Fruit fly (Drosophila melanogaster) whole organism, embryonic: ENCODE results near the gene fru.

Experiments used
- Ada2b ChIP-seq: fragments of 200-800 bp; sonication (Bioruptor generic); IDR thresholded peaks from 2 replicates; pipeline ENCODE4 v1.3.6; 2022; ENCODE audit warnings: missing biosample characterization, missing genetic modification characterization
- Aef1 ChIP-seq: fragments of 200-800 bp; sonication (Bioruptor generic); IDR thresholded peaks from 3 replicates; pipeline ENCODE4 v1.3.6; 2022; ENCODE audit warnings: missing biosample characterization, missing genetic modification characterization
- CG10209 ChIP-seq: fragments of 200-800 bp; sonication (Bioruptor generic); optimal IDR thresholded peaks from 3 replicates; lab custom pipeline; 2017; ENCODE audit warnings: missing biosample characterization, mild to moderate bottlenecking, missing genetic modification characterization, missing genetic modification reagents
- CG10274 ChIP-seq: fragments of 200-800 bp; sonication (Bioruptor generic); optimal IDR thresholded peaks from 3 replicates; lab custom pipeline; 2017; ENCODE audit warnings: missing biosample characterization, mild to moderate bottlenecking, missing genetic modification characterization
- CG11696 ChIP-seq: fragments of 200-800 bp; sonication (Bioruptor generic); IDR thresholded peaks from 2 replicates; pipeline ENCODE4 v1.3.6; 2022; ENCODE audit warnings: missing biosample characterization, missing genetic modification characterization
- CG12155 ChIP-seq: fragments of 200-800 bp; sonication (Bioruptor generic); optimal IDR thresholded peaks from 3 replicates; lab custom pipeline; 2016; ENCODE audit warnings: missing biosample characterization, missing genetic modification characterization
- CG15514 ChIP-seq: fragments of 200-800 bp; sonication (Bioruptor generic); optimal IDR thresholded peaks from 3 replicates; lab custom pipeline; 2017; ENCODE audit warnings: missing biosample characterization, missing genetic modification characterization, mild to moderate bottlenecking, moderate library complexity, missing genetic modification reagents
- CG16863 ChIP-seq: fragments of 200-800 bp; sonication (Bioruptor generic); optimal IDR thresholded peaks from 3 replicates; lab custom pipeline; 2016; ENCODE audit warnings: missing biosample characterization, missing genetic modification characterization
- CG17829 ChIP-seq: fragments of 200-800 bp; optimal IDR thresholded peaks from 2 replicates; lab custom pipeline; 2019; ENCODE audit warnings: missing biosample characterization, mild to moderate bottlenecking, missing genetic modification characterization, moderate library complexity
- CG2712 ChIP-seq: fragments of 200-800 bp; optimal IDR thresholded peaks from 3 replicates; lab custom pipeline; 2019; ENCODE audit warnings: missing biosample characterization, mild to moderate bottlenecking, missing genetic modification characterization, moderate library complexity
- CG3726 ChIP-seq: fragments of 200-800 bp; sonication (Bioruptor generic); IDR thresholded peaks from 3 replicates; pipeline ENCODE4, ENCODE4 v1.3.6; 2022; ENCODE audit warnings: missing biosample characterization, missing genetic modification characterization
- CG4282 ChIP-seq: fragments of 200-800 bp; sonication (Bioruptor generic); optimal IDR thresholded peaks from 2 replicates; lab custom pipeline; 2016; ENCODE audit warnings: missing biosample characterization, missing genetic modification characterization
- CG4854 ChIP-seq: fragments of 200-800 bp; sonication (Bioruptor generic); optimal IDR thresholded peaks from 2 replicates; lab custom pipeline; 2016; ENCODE audit warnings: missing biosample characterization, missing genetic modification characterization, inconsistent platforms
- CG5245 ChIP-seq: fragments of 200-800 bp; sonication (Bioruptor generic); optimal IDR thresholded peaks from 3 replicates; lab custom pipeline; 2016; ENCODE audit warnings: missing biosample characterization, missing genetic modification characterization
- CG7928 ChIP-seq: fragments of 200-800 bp; sonication (Bioruptor generic); optimal IDR thresholded peaks from 2 replicates; lab custom pipeline; 2017; ENCODE audit warnings: missing biosample characterization, mild to moderate bottlenecking, missing genetic modification characterization
- CG8388 ChIP-seq: fragments of 200-800 bp; sonication (Bioruptor generic); optimal IDR thresholded peaks from 2 replicates; lab custom pipeline; 2019; ENCODE audit warnings: missing biosample characterization, mild to moderate bottlenecking, missing genetic modification characterization, moderate library complexity
- CG8765 ChIP-seq: fragments of 200-800 bp; sonication (Bioruptor generic); IDR thresholded peaks from 2 replicates; pipeline ENCODE4 v1.3.6; 2022; ENCODE audit warnings: missing biosample characterization, missing genetic modification characterization
- CG9215 ChIP-seq: fragments of 200-800 bp; sonication (Bioruptor generic); IDR thresholded peaks from 2 replicates; pipeline ENCODE4 v1.3.6; 2022; ENCODE audit warnings: missing biosample characterization, missing genetic modification characterization
- CG9437 ChIP-seq: fragments of 200-800 bp; sonication (Bioruptor generic); optimal IDR thresholded peaks from 2 replicates; lab custom pipeline; 2018; ENCODE audit warnings: missing biosample characterization, mild to moderate bottlenecking, missing genetic modification characterization
- CG9727 ChIP-seq: fragments of 200-800 bp; sonication (Bioruptor generic); optimal IDR thresholded peaks from 3 replicates; lab custom pipeline; 2017; ENCODE audit warnings: missing biosample characterization, mild to moderate bottlenecking, missing genetic modification characterization
- ERR ChIP-seq: fragments of 200-800 bp; sonication (Bioruptor generic); optimal IDR thresholded peaks from 2 replicates; lab custom pipeline; 2016; ENCODE audit warnings: missing biosample characterization, missing genetic modification characterization
- Ets97D ChIP-seq: fragments of 200-800 bp; sonication (Bioruptor generic); optimal IDR thresholded peaks from 3 replicates; lab custom pipeline; 2016; ENCODE audit warnings: missing biosample characterization, missing genetic modification characterization
- Fer1 ChIP-seq: fragments of 200-800 bp; sonication (Bioruptor generic); optimal IDR thresholded peaks from 2 replicates; lab custom pipeline; 2017; ENCODE audit warnings: missing biosample characterization, mild to moderate bottlenecking, missing genetic modification characterization
- Fer3 ChIP-seq: fragments of 200-800 bp; sonication (Bioruptor generic); optimal IDR thresholded peaks from 2 replicates; lab custom pipeline; 2018; ENCODE audit warnings: missing biosample characterization, mild to moderate bottlenecking, missing genetic modification characterization, moderate library complexity
- H2.0 ChIP-seq: fragments of 200-800 bp; sonication (Bioruptor generic); IDR thresholded peaks from 2 replicates; pipeline ENCODE4 v1.3.6; 2022; ENCODE audit warnings: missing biosample characterization, missing genetic modification characterization
- HLH54F ChIP-seq: fragments of 200-800 bp; sonication (Bioruptor generic); optimal IDR thresholded peaks from 3 replicates; lab custom pipeline; 2016; ENCODE audit warnings: missing biosample characterization, missing genetic modification characterization
- HmgZ ChIP-seq: fragments of 200-800 bp; sonication (Bioruptor generic); optimal IDR thresholded peaks from 2 replicates; lab custom pipeline; 2018; ENCODE audit warnings: missing biosample characterization, mild to moderate bottlenecking, missing genetic modification characterization
- Hsf ChIP-seq: fragments of 200-800 bp; sonication (Bioruptor generic); optimal IDR thresholded peaks from 3 replicates; lab custom pipeline; 2016; ENCODE audit warnings: missing biosample characterization, missing genetic modification characterization
- Max ChIP-seq: fragments of 200-800 bp; sonication (Bioruptor generic); optimal IDR thresholded peaks from 2 replicates; lab custom pipeline; 2016; ENCODE audit warnings: missing biosample characterization, mild to moderate bottlenecking, missing genetic modification characterization
- Med ChIP-seq: fragments of 200-800 bp; sonication (Bioruptor generic); peaks from one replicate; lab custom pipeline; 2016; ENCODE audit warnings: missing biosample characterization, missing genetic modification characterization, mild to moderate bottlenecking, inconsistent platforms, moderate library complexity
- Neu2 ChIP-seq: fragments of 200-800 bp; sonication (Bioruptor generic); optimal IDR thresholded peaks from 3 replicates; lab custom pipeline; 2016; ENCODE audit warnings: missing biosample characterization, missing genetic modification characterization, borderline replicate concordance
- Optix ChIP-seq: fragments of 200-800 bp; sonication (Bioruptor generic); IDR thresholded peaks from 3 replicates; pipeline ENCODE4 v1.3.6; 2022; ENCODE audit warnings: missing biosample characterization, missing genetic modification characterization
- crol ChIP-seq: fragments of 200-800 bp; sonication (Bioruptor generic); IDR thresholded peaks from 2 replicates; pipeline ENCODE4 v1.3.6; 2022; ENCODE audit warnings: missing biosample characterization, missing genetic modification characterization
- dysf ChIP-seq: fragments of 200-800 bp; sonication (Bioruptor generic); IDR thresholded peaks from 3 replicates; pipeline ENCODE4 v1.3.6; 2022; ENCODE audit warnings: missing biosample characterization, missing genetic modification characterization
- emc ChIP-seq: fragments of 200-800 bp; sonication (Bioruptor generic); optimal IDR thresholded peaks from 2 replicates; lab custom pipeline; 2016; ENCODE audit warnings: missing biosample characterization, missing genetic modification characterization
- eyg ChIP-seq: fragments of 200-800 bp; sonication (Bioruptor generic); optimal IDR thresholded peaks from 3 replicates; lab custom pipeline; 2016; ENCODE audit warnings: missing biosample characterization, missing genetic modification characterization
- fd3F ChIP-seq: fragments of 200-800 bp; sonication (Bioruptor generic); optimal IDR thresholded peaks from 2 replicates; lab custom pipeline; 2018; ENCODE audit warnings: missing biosample characterization, mild to moderate bottlenecking, missing genetic modification characterization, moderate library complexity
- fd96Cb ChIP-seq: fragments of 200-800 bp; sonication (Bioruptor generic); optimal IDR thresholded peaks from 2 replicates; lab custom pipeline; 2018; ENCODE audit warnings: missing biosample characterization, mild to moderate bottlenecking, missing genetic modification characterization, moderate library complexity
- gro ChIP-seq: fragments of 200-800 bp; sonication (Bioruptor generic); optimal IDR thresholded peaks from 2 replicates; lab custom pipeline; 2016; ENCODE audit warnings: missing biosample characterization, missing genetic modification characterization
- inv ChIP-seq: fragments of 200-800 bp; sonication (Bioruptor generic); IDR thresholded peaks from 2 replicates; pipeline ENCODE4 v1.3.6; 2022; ENCODE audit warnings: missing biosample characterization, missing genetic modification characterization; ENCODE audit not compliant: partially characterized antibody
- lola ChIP-seq, 3 experiments: fragments of >200 bp in 2 of 3; fragments of 200-800 bp in 1 of 3; sonication (Bioruptor generic) in 1 of 3; optimal IDR thresholded peaks; 2 replicates each; lab custom pipeline; 2017 to 2019; ENCODE audit warnings: missing biosample characterization in 3 of 3, missing genetic modification characterization in 3 of 3, mild to moderate bottlenecking in 1 of 3, moderate library complexity in 1 of 3
- oc ChIP-seq: fragments of 200-800 bp; sonication (Bioruptor generic); optimal IDR thresholded peaks from 2 replicates; lab custom pipeline; 2018; ENCODE audit warnings: missing biosample characterization, mild to moderate bottlenecking, missing genetic modification characterization, moderate library complexity
- otp ChIP-seq: fragments of 200-800 bp; sonication (Bioruptor generic); IDR thresholded peaks from 3 replicates; pipeline ENCODE4, ENCODE4 v1.3.6; 2022; ENCODE audit warnings: missing biosample characterization, missing genetic modification characterization
- pb ChIP-seq: fragments of 200-800 bp; sonication (Bioruptor generic); optimal IDR thresholded peaks from 3 replicates; lab custom pipeline; 2016; ENCODE audit warnings: missing biosample characterization, missing genetic modification characterization
- sens-2 ChIP-seq: fragments of 200-800 bp; sonication (Bioruptor generic); IDR thresholded peaks from 2 replicates; pipeline ENCODE4 v1.3.6; 2022; ENCODE audit warnings: missing biosample characterization, missing genetic modification characterization
- stc ChIP-seq: fragments of 200-800 bp; sonication (Bioruptor generic); IDR thresholded peaks from 2 replicates; pipeline ENCODE4 v1.3.6; 2022; ENCODE audit warnings: missing biosample characterization, missing genetic modification characterization
- tgo ChIP-seq: fragments of 200-800 bp; sonication (Bioruptor generic); IDR thresholded peaks from 3 replicates; pipeline ENCODE4 v1.3.6; 2022; ENCODE audit warnings: missing biosample characterization, missing genetic modification characterization
- tup ChIP-seq: fragments of 200-800 bp; sonication (Bioruptor generic); optimal IDR thresholded peaks from 2 replicates; lab custom pipeline; 2016; ENCODE audit warnings: missing biosample characterization, mild to moderate bottlenecking, missing genetic modification characterization, moderate library complexity
- tx ChIP-seq: fragments of 200-800 bp; sonication (Bioruptor generic); optimal IDR thresholded peaks from 2 replicates; lab custom pipeline; 2016; ENCODE audit warnings: missing biosample characterization, missing genetic modification characterization

The fru gene

dm6 chr3R:18436550-18437362 is 108.6 kb downstream of the fru start (continued):
- TF ChIP-seq tgo (GFP tag; lab: Robert Waterston, UW) = 0 out of 3 replicates have a peak, but pooled peaks have one; percentile 18
- TF ChIP-seq CG16863 (GFP tag; lab: Kevin White, UChicago) = peak; percentile 47
- 0 out of 3 replicates have a peak, but pooled peaks have one; percentile 28 for TF ChIP-seq CG3726
- TF ChIP-seq gro = peak; percentile 26
- no peak for TF ChIP-seq CG11696 (GFP tag; lab: Robert Waterston, UW)
- TF ChIP-seq Ada2b (GFP tag; lab: Robert Waterston, UW) = peak; percentile 80
- TF ChIP-seq crol = peak; percentile 87
- no peak for TF ChIP-seq lola (GFP tag; optimal IDR thresholded peaks at IDR 0.05; lab: Kevin White, UChicago)
- peak; percentile 70 for TF ChIP-seq dysf (GFP tag; lab: Robert Waterston, UW)
- TF ChIP-seq Optix (GFP tag; lab: Robert Waterston, UW) = no peak
- peak; percentile 17; the same call in 1 of the 2 replicates for TF ChIP-seq sens-2 (GFP tag; lab: Robert Waterston, UW)
- peak; percentile 19 for TF ChIP-seq pb (GFP tag; lab: Kevin White, UChicago)
- TF ChIP-seq inv (GFP tag; lab: Robert Waterston, UW) = no peak
- peak; percentile 58 for TF ChIP-seq HLH54F (GFP tag; lab: Kevin White, UChicago)
- peak; percentile 20 for TF ChIP-seq fd3F
- TF ChIP-seq CG10209 (GFP tag; lab: Kevin White, UChicago) = peak; percentile 59
- TF ChIP-seq Max (GFP tag; lab: Kevin White, UChicago) = peak; percentile 62
- TF ChIP-seq CG12155 = peak; percentile 68
- TF ChIP-seq tx = peak; percentile 60
- no peak for TF ChIP-seq CG7928 (GFP tag; lab: Kevin White, UChicago)
- TF ChIP-seq CG8765 (GFP tag; lab: Robert Waterston, UW) = no peak
- peak; percentile 59 for TF ChIP-seq Hsf (GFP tag; lab: Kevin White, UChicago)
- no peak; the same call in 1 of the 2 replicates for TF ChIP-seq stc (GFP tag; lab: Robert Waterston, UW)
- peak; percentile 34 for TF ChIP-seq ERR (GFP tag; lab: Kevin White, UChicago)
- TF ChIP-seq Fer1 (GFP tag; lab: Kevin White, UChicago) = peak; percentile 68
- peak; percentile 57 for TF ChIP-seq CG15514
- peak; percentile 9 for TF ChIP-seq CG17829 (tag; lab: Kevin White, UChicago)
- peak; percentile 41 for TF ChIP-seq CG10274 (GFP tag; lab: Kevin White, UChicago)
- peak; percentile 26 for TF ChIP-seq HmgZ (tag; lab: Kevin White, UChicago)
- peak; percentile 26 for TF ChIP-seq CG9437 (GFP tag; lab: Kevin White, UChicago)
- peak; percentile 41 for TF ChIP-seq CG2712 (tag; lab: Kevin White, UChicago)
- TF ChIP-seq otp (GFP tag; lab: Robert Waterston, UW) = 0 out of 3 replicates have a peak, but pooled peaks have one; percentile 15
- TF ChIP-seq H2.0 = no peak
- TF ChIP-seq CG8388 (GFP tag; lab: Kevin White, UChicago) = peak; percentile 7
- peak; percentile 12 for TF ChIP-seq tup (GFP tag; lab: Kevin White, UChicago)
- TF ChIP-seq Med (GFP tag; lab: Kevin White, UChicago) = peak; percentile 94
- TF ChIP-seq Neu2 (GFP tag; lab: Kevin White, UChicago) = no peak
- TF ChIP-seq Aef1 (GFP tag; lab: Robert Waterston, UW) = peak; percentile 62
- peak; percentile 54 for TF ChIP-seq CG9215 (GFP tag; lab: Robert Waterston, UW)
- peak; percentile 73 for TF ChIP-seq Fer3
- TF ChIP-seq emc (GFP tag; lab: Kevin White, UChicago) = peak; percentile 23
- peak; percentile 75 for TF ChIP-seq fd96Cb (tag; lab: Kevin White, UChicago)
- peak; percentile 46 for TF ChIP-seq CG5245 (GFP tag; lab: Kevin White, UChicago)
- TF ChIP-seq eyg (GFP tag; lab: Kevin White, UChicago) = peak; percentile 42
- TF ChIP-seq CG9727 (GFP tag; lab: Kevin White, UChicago) = peak; percentile 61
- TF ChIP-seq CG4282 (GFP tag; lab: Kevin White, UChicago) = no peak
- no peak for TF ChIP-seq Ets97D (GFP tag; lab: Kevin White, UChicago)
- peak; percentile 45 for TF ChIP-seq CG4854 (GFP tag; lab: Kevin White, UChicago)
- peak; percentile 39 for TF ChIP-seq oc (tag; lab: Kevin White, UChicago)
